Worm (Caenorhabditis elegans) whole organism, L4 larva: Measurements from ENCODE around the gene C11D2.4.

Experiments
- F10B5.3 ChIP-seq: sonication (generic microtip); optimal IDR thresholded peaks from 2 replicates; lab custom pipeline; 2016; ENCODE audit warnings: mild to moderate bottlenecking, missing genetic modification characterization, missing compliant biosample characterization
- F49E8.2 ChIP-seq: sonication (generic microtip); optimal IDR thresholded peaks from 2 replicates; lab custom pipeline; 2016; ENCODE audit warnings: missing compliant biosample characterization, mild to moderate bottlenecking, missing genetic modification characterization, borderline replicate concordance
- ama-1 ChIP-seq: fragments of 150-350 bp; optimal IDR thresholded peaks from 2 replicates; lab custom pipeline; 2014; ENCODE audit warnings: inconsistent platforms, mixed read lengths
- daf-19 ChIP-seq: fragments of 200-800 bp; sonication (Bioruptor generic); conservative IDR thresholded peaks from 2 replicates; pipeline ENCODE4 v1.3.6; 2022; ENCODE audit warnings: missing genetic modification characterization, missing compliant biosample characterization
- dmd-6 ChIP-seq: fragments of 200-800 bp; sonication (Bioruptor generic); IDR thresholded peaks from 2 replicates; pipeline ENCODE4 v1.3.6; 2022; ENCODE audit warnings: missing genetic modification reagents, missing genetic modification characterization, missing compliant biosample characterization
- egl-27 ChIP-seq: sonication (generic microtip); optimal IDR thresholded peaks from 3 replicates; lab custom pipeline; 2017; ENCODE audit warnings: missing biosample characterization, missing genetic modification reagents, missing genetic modification characterization
- fos-1 ChIP-seq: fragments of 150-350 bp; optimal IDR thresholded peaks from 2 replicates; lab custom pipeline; 2014; ENCODE audit warnings: missing biosample characterization, missing genetic modification characterization
- hlh-30 ChIP-seq: sonication (generic microtip); optimal IDR thresholded peaks from 2 replicates; lab custom pipeline; 2017; ENCODE audit warnings: antibody characterized with exemption, mild to moderate bottlenecking, missing genetic modification characterization, missing compliant biosample characterization; ENCODE audit not compliant: insufficient read depth
- jun-1 ChIP-seq: fragments of 150-350 bp; optimal IDR thresholded peaks from 2 replicates; lab custom pipeline; 2014; ENCODE audit warnings: missing biosample characterization, missing genetic modification reagents, missing genetic modification characterization
- mes-2 ChIP-seq: sonication (generic microtip); optimal IDR thresholded peaks from 2 replicates; lab custom pipeline; 2016; ENCODE audit warnings: missing genotype, mild to moderate bottlenecking, missing genetic modification characterization, missing compliant biosample characterization; ENCODE audit not compliant: poor library complexity, severe bottlenecking
- spr-3 ChIP-seq: fragments of 200-800 bp; sonication (Bioruptor generic); optimal IDR thresholded peaks from 2 replicates; lab custom pipeline; 2018; ENCODE audit warnings: mild to moderate bottlenecking, missing genetic modification characterization, missing compliant biosample characterization
- zag-1 ChIP-seq: fragments of 150-350 bp; optimal IDR thresholded peaks from 2 replicates; lab custom pipeline; 2014; ENCODE audit warnings: missing biosample characterization, missing genetic modification characterization
- ztf-7 ChIP-seq: fragments of 150-350 bp; optimal IDR thresholded peaks from 2 replicates; lab custom pipeline; 2014; ENCODE audit warnings: missing biosample characterization, missing genetic modification characterization

The C11D2.4 gene

DNA sequence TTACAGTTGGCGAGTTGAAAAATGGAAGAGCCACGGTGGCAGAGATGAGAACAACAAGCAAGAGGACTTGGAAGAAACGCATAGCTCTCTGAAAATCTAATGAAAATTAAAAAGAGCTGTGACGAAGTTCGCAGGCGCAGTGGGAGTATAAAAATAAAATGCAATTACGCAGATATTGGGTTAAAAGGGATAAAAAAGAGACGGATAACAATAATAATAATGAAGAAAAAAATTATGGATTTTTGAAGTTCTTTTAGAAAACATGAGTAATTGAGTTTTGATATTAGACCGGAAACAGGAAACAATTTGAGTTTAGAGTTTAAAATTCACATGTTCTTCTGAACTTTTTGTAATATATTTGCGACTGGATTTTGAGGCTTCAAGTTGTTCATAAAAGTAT lies 44.5 kb downstream of the C11D2.4 start, which contains the start of gene M03D4.3:
Gene M03D4.3, minus strand, starts transcription at position 101 of the 400 bp plus-strand sequence.
- no peak for TF ChIP-seq fos-1 (tag; lab: Kevin White, UChicago)
- no peak for TF ChIP-seq egl-27 (tag; lab: Kevin White, UChicago)
- TF ChIP-seq mes-2, result no peak
- TF ChIP-seq F10B5.3 (tag; lab: Kevin White, UChicago), result no peak
- TF ChIP-seq zag-1, result no peak
- TF ChIP-seq jun-1, result no peak
- no peak for TF ChIP-seq hlh-30 (tag; lab: Kevin White, UChicago)
- no peak for TF ChIP-seq ama-1

DNA sequence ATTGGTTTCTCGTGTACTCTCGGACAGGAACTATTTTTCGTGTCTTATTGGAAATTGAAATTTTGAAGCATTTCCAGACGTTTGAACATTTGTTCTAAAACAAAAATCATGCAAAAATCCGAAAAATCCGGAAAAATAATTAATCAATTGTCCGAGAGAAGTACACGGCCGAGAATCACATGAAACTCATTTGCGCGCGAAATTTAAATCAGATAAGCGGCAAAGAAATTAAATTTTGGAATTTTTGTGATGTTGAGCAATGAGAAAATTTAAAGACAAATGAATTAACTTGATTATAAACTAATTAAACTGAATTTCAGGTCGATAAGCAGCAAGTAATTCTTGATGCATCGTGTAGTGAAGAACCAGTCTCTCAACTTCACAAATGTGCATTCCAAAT lies 48.1 kb downstream of the C11D2.4 start:
- TF ChIP-seq daf-19 (GFP tag; lab: Robert Waterston, UW) (peak; percentile 61; the same call in 1 of the 2 replicates), dmd-6 (GFP tag; lab: Robert Waterston, UW) (no peak), spr-3 (GFP tag; lab: Kevin White, UChicago) (no peak), ztf-7 (tag; lab: Kevin White, UChicago) (no peak), F49E8.2 (tag; lab: Kevin White, UChicago) (no peak)
- TF ChIP-seq, all 104 proteins: peak for 1
